Fruit fly (Drosophila melanogaster) whole organism: ENCODE measurements around the gene CG16775.
A peak's percentile ranks its signal among the peaks of the same experiment; 100 is the strongest.

Source experiments
- CG8478 ChIP-seq: fragments of >200 bp; optimal IDR thresholded peaks from 2 replicates; lab custom pipeline; 2018; ENCODE audit warnings: inconsistent platforms
- Dll ChIP-seq: fragments of >200 bp; optimal IDR thresholded peaks from 2 replicates; lab custom pipeline; 2017
- EcR ChIP-seq, 2 experiments: fragments of >200 bp; optimal IDR thresholded peaks; 2 replicates each; lab custom pipeline; 2017; ENCODE audit warnings: missing biosample characterization in 2 of 2, missing genetic modification characterization in 2 of 2, missing genetic modification reagents in 2 of 2
- pan ChIP-seq: fragments of >200 bp; optimal IDR thresholded peaks from 2 replicates; lab custom pipeline; 2017
- psq ChIP-seq: fragments of >200 bp; optimal IDR thresholded peaks from 2 replicates; lab custom pipeline; 2017
- usp ChIP-seq: fragments of >200 bp; optimal IDR thresholded peaks from 2 replicates; lab custom pipeline; 2017; ENCODE audit warnings: missing biosample characterization, missing genetic modification characterization, mixed read lengths

The CG16775 gene

DNA sequence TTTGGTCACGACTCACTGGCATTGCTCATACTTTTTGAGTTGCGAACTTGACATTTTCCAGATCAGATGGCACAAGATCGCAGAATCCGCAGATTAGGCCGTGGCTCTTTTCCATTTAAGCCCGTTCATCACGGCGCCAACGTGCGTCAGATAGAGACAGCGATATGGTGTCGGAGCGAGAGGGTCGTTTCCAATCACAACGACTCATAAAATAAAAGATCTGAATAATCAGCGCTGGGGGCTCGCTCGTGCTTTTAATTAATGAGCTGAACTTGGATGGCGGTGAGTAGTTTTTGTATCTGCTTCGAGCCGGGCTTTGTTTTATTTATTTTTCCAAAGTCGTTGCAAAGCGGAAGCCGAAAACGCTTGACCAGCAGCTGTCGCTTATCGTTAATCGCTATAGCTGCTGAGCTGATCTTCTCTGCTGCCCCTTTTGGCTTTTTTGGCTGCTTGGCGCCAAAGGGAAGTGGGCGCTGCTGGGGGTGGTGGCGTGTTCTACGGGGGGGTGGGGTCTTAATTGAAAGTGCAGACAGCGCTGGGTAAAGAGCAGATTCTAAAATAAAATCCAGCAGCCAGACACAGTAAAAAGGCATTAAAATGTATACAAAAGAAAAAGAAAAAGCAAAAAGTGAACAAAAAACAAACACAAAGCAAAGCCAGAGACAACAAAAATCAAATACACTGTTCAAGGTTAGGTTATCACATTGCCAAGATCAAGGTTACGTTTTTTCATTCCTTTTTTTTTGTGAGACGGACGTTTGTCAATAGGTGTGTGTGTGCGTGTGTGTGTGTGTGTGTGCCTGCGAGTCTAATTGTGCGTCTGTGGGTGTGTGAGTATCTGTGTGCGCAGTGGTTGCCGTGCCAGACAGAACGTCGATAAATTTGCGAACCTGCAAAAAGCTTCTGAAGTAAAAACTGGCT, 36.0 kb upstream of the CG16775 start:
- TF ChIP-seq Dll (lab: Kevin White, UChicago) (no peak), pan (lab: Kevin White, UChicago) (no peak), usp (GFP tag; lab: Kevin White, UChicago) (no peak), EcR (GFP tag; optimal IDR thresholded peaks at IDR 0.05; lab: Kevin White, UChicago) (no peak), CG8478 (lab: Kevin White, UChicago) (no peak), psq (lab: Kevin White, UChicago) (no peak)

DNA sequence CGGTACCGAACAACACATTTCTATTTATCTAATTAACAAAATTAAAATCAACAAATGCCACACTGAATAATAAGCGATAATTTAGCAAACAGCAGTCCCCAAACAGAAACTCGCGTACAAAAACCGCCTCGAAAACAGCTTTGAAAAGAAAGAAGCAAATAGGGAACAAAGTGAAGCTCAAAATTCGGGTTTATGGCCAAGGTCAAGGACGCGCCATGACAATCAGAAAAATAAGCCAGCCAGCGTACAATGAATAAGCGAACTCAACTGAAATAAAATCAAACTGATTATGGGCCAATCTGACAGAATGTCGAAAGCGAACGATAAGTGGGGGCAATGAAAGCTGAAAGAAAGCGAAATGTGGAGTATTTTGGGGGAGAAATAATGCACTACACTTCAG, 35.0 kb upstream of the CG16775 start:
- TF ChIP-seq psq (lab: Kevin White, UChicago) (no peak), CG8478 (lab: Kevin White, UChicago) (no peak), usp (GFP tag; lab: Kevin White, UChicago) (no peak), EcR (GFP tag; optimal IDR thresholded peaks at IDR 0.05; lab: Kevin White, UChicago) (peak in 1 of 2 experiments; percentile 24)

DNA sequence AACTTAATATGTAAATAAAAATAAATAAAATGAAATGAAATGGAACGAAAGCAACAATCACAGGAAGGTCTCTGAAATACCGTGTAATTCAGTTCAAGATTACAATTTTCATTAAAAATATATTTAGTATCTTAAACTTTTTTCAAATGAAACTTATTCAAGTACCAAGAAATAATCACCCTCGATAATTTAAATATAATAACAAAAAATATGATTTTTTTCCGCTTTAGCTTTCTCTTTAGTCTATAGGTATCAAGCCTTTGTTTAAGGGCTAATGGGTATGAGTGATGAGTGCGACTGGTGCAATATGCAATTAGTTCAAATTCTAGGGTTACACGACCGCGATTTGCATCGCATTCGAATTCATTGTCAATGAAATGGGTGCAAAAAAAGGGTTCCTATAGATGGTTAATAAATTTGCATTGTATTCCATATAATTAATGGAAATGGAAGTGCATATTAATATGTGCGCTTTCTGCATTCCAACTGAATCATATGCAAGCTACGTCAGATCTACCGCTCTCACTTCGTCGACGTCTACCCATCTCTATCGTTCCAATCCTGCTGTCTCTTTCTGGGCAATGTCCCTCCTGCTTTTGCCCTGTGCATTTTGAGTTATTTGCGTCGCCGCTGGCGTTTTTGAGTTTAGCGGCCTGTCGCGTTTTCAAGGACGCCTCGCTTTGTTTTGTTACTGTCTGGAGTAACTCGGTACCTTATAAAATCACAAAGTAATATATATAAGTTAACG, 31.4 kb upstream of the CG16775 start:
- TF ChIP-seq EcR (GFP tag; optimal IDR thresholded peaks at IDR 0.05; lab: Kevin White, UChicago) (no peak), CG8478 (lab: Kevin White, UChicago) (no peak), psq (lab: Kevin White, UChicago) (no peak), Dll (lab: Kevin White, UChicago) (no peak), pan (lab: Kevin White, UChicago) (no peak)

DNA sequence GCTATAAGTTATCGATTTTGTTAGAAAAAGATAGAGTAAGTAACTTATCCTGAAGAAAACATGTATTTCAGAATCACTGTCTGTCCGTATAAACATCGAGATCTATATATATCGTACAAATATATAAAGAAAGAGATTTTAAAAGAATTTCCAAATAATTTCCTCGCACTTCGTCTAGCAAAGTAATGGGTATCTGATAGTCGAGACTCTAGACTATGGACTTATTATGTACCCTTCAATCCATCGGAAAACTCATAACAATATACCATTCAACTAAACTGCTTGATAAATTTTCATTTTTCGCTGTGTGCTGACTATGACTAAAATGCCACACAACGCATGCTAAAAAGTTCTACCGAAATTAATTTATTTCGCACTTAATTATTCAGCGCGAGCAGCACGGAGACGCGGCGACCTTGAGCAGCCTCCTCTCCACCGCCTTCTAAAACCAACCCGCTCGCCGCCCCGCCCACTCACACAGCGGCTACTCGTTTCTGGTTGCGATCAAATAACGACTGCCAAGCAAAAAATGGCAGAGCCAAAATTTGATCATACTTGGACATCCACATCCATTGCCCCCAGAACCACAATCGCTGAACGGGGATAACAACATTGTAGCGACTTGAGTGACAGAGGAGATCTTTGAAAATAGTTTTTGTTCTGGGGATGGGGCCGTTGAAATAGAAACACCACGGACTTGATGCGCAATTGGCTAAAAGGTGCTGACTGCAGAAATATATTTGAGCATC, 29.5 kb upstream of the CG16775 start:
- TF ChIP-seq EcR (GFP tag; optimal IDR thresholded peaks at IDR 0.05; lab: Kevin White, UChicago) (no peak), Dll (lab: Kevin White, UChicago) (no peak), CG8478 (lab: Kevin White, UChicago) (no peak), usp (GFP tag; lab: Kevin White, UChicago) (no peak), pan (lab: Kevin White, UChicago) (no peak), psq (lab: Kevin White, UChicago) (no peak)

DNA sequence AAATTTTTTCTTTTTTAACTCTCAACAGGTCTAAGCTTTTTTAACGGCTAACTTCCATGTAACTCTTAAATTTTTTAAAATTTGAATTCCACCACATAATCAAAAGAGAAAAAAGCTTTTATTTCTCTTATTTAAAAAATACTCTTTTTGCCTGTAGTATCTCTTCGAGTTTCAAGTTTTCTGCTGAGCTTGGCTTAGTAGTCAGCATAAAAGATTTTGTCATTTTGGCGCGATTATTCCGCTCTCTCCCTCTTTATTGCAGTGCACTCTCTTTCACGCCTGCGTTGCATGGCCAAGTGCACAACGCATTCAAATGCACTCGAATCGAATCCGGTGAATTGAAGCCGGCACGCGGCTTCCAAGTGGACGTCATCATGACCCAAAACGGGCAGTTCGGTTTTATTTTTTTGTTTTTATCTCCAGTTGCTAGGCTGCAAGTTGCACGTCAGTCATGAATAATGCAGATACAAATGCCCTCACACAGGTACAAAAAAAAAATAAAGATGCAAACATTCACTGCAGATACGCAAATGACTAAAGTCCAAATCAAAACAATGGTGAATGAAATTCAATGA, 27.6 kb upstream of the CG16775 start:
- TF ChIP-seq EcR (GFP tag; optimal IDR thresholded peaks at IDR 0.05; lab: Kevin White, UChicago) (no peak), CG8478 (lab: Kevin White, UChicago) (no peak), psq (lab: Kevin White, UChicago) (no peak), Dll (lab: Kevin White, UChicago) (no peak), usp (GFP tag; lab: Kevin White, UChicago) (no peak), pan (lab: Kevin White, UChicago) (no peak)

DNA sequence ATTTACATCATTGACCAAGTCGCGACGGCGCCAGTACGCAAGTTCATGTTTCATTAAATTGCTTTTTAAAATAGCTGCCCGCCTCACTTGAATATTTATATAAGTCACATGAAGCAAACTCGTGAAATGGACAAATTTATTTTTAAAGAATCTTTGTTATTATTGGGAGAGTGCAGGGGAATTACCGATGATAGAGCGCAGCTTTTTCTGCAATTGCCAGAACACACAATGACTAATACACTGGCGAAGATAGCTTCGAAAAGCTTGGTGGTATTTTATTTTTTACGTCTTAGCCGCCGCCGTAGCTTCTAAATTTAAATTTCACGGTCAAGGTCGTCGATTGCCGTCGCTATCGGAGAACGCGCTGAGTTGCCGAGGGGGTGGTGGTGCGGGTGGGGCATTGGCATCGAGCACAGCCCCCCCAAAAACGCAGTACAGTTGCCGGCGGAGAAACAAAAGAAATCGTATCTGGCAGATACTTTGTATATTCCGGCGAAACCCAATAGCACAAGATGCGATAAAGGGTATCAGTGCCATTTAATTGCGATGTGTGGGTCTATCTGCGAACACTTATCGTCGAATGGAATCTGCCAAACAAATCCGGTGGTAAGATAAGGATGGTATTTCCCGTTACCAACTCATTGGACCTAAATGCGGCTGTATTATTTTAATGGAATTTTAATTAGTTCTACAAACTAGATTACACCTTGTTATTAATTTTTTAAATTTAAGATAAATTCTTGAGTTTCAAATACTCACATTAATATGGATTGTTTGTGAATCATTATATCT, 26.7 kb upstream of the CG16775 start:
- TF ChIP-seq EcR (GFP tag; optimal IDR thresholded peaks at IDR 0.05; lab: Kevin White, UChicago), result peak in 1 of 2 experiments; percentile 39
- TF ChIP-seq psq (lab: Kevin White, UChicago), result no peak
- TF ChIP-seq CG8478 (lab: Kevin White, UChicago), result no peak
- no peak for TF ChIP-seq usp (GFP tag; lab: Kevin White, UChicago)
- TF ChIP-seq pan (lab: Kevin White, UChicago), result no peak

DNA sequence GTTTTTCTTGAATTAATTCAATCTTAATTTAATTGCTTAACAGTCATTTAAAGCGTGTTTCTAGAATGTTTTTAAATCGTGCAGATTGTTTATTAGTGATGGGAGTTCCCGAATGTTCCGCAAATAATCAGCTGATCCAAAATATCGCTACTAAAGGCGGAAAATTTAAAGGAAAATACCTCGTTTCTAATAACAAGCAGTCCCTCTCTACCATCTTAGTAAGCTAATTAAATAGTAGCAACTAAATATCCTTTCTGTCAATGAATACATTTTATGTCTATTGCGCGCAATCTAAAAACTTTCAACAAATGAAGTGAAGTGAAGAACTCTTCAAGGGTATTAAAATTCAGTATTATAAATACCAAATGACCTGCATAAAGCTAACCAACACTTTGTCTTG, 26.0 kb upstream of the CG16775 start, which contains the start of gene CG5290:
Gene CG5290, minus strand, starts transcription at position 118 of the 400 bp plus-strand sequence.
- TF ChIP-seq Dll (lab: Kevin White, UChicago) (no peak), usp (GFP tag; lab: Kevin White, UChicago) (no peak), EcR (GFP tag; optimal IDR thresholded peaks at IDR 0.05; lab: Kevin White, UChicago) (no peak), psq (lab: Kevin White, UChicago) (no peak), pan (lab: Kevin White, UChicago) (no peak), CG8478 (lab: Kevin White, UChicago) (no peak)

DNA sequence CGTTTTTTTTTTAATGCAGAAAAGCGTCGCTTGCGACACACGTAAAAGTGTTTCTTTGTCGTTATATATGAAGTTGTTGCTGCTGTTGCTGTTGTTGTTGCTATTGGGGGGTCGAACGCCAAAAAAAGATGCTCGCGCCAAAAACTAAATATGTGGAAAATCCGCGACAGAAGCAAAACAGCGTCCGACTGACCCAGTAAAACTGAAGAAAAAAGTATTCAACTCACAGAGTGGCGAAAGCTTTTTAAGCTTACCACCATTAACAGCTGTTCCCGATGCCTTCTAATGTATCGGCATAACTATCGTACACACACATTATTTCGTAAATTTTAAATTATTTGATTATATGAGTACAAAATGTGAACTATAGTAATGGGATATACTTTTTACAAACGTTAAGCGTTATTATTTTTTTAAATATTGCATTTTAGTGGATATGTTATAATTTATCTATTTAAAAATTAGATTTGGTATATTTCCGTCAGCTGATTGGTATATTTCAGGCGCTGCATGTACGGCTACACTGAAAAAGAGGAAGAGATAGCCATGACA, 21.2 kb upstream of the CG16775 start, which contains the start of the genes Prestin and Wdr92:
Gene Prestin, minus strand, starts transcription at position 204 of the 552 bp plus-strand sequence.
Gene Wdr92, plus strand, starts transcription at position 535 of the 552 bp plus-strand sequence.
- no peak for TF ChIP-seq Dll (lab: Kevin White, UChicago)
- TF ChIP-seq CG8478 (lab: Kevin White, UChicago), result no peak
- no peak for TF ChIP-seq pan (lab: Kevin White, UChicago)
- no peak for TF ChIP-seq psq (lab: Kevin White, UChicago)
- TF ChIP-seq EcR (GFP tag; optimal IDR thresholded peaks at IDR 0.05; lab: Kevin White, UChicago), result no peak
- no peak for TF ChIP-seq usp (GFP tag; lab: Kevin White, UChicago)

DNA sequence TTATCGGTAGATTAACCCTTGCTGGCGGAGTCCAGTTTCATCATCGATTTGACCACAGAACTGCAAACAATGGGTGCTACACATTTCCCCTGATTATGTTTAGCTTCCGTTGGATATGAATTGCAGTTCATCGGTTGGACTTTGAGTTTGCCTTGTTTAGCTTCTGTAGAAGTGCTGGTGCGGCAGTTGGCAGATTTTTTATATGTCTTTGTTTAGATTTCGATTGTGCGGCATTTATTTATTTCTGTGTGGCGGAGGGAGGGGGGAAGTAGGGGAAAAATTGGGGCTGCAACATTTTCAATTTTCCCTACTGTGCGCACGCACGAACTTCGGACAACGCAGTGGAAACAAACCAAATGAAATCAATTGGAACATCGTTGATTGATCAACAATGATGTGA, 19.3 kb upstream of the CG16775 start:
- TF ChIP-seq psq (lab: Kevin White, UChicago) (no peak), pan (lab: Kevin White, UChicago) (no peak), CG8478 (lab: Kevin White, UChicago) (no peak), Dll (lab: Kevin White, UChicago) (no peak), EcR (GFP tag; optimal IDR thresholded peaks at IDR 0.05; lab: Kevin White, UChicago) (no peak), usp (GFP tag; lab: Kevin White, UChicago) (no peak)
